Fruit fly (Drosophila melanogaster): ENCODE results near the gene Prx6a.
A peak's percentile ranks its signal among the peaks of the same experiment; 100 is the strongest.

Gene Prx6a

DNA sequence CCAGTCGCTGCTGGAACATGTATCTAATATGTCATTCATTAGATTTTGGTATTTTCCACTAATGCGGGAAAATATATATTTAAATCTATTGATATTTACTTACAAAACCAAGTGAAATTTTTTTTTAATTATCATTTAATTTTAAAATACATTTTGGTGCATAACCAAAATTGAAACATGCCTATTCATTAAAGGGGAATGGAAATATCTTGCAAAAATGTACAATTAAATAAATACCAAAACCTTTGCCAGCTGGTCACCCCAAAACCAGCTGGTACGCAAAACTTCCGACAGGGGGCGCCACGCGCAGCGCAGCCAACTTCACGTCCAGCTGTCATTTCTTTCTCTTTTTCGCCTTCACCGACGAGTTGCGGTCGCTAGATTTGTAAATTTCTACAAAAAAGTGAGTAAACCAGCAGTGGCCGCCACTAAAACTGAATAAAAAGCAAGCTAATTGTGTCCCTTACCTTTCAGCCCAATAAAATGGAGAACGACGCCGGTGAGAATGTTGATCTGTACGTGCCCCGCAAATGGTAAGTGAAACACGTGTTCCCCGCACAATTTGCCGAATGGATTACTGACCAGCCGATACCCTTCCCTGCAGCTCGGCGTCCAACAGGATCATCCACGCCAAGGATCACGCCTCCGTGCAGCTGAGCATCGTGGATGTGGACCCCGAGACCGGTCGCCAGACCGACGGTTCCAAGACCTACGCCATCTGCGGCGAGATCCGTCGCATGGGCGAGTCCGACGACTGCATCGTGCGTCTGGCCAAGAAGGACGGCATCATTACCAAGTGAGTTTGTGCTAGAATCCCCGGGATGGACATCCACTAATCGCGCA lies 22.0 kb downstream of the Prx6a start, which contains the start of the genes CG3104 and RpS21 (continued):
- TF ChIP-seq HLH106 (tag; optimal IDR thresholded peaks at IDR 0.05), result peak; percentile 82

DNA sequence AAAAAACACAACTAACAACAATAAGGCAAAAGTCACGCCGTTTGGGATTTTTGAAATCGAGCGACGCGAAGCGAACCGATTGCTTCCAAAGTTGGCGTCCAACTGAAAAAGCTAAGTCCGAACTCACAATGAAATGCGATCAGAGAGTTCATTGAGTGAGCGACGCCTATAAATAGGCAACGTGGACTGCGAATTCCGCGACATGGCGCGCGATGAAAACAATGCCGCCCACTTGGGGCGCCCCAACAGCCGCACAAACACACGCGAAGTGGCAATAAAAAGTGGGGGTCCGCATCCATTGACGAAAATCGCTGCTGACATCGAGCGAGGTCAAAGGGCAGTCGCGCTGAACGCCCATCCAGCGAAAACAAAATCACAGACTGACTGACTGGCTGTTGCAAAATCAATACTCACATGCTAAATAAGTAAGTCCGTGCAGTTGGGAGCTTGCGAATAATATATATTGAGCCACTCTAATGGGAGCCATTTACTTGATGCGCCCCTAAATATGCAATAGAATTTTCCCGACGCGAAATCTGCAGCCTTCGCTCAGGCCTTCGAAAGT lies 22.7 kb downstream of the Prx6a start:
- TF ChIP-seq Hr83 (GFP tag; optimal IDR thresholded peaks at IDR 0.05; ENCODE audit: poor library complexity, severe bottlenecking) (peak; percentile 8), Myc (optimal IDR thresholded peaks at IDR 0.05) (peak; percentile 74), N (GFP tag; optimal IDR thresholded peaks at IDR 0.05) (peak; percentile 50), sv (GFP tag; optimal IDR thresholded peaks at IDR 0.05) (no peak)

DNA sequence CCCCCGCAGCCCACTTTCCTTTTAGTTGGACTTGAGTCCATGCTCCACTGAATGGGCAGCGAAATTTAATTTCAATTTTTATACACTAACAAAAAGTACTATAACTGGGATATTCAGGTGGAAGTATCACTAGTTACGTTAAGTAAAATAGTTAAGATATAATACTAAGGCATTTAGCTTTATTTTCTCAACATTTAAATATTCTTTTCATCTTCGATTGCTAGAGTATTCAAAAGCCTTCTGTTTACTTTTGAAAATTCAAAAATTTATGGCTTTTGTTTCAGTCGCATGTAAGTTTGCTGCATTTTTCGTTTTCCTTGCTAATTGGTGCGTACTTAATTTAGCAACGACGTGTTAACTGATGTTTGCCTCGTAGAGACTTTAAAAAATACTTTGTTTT lies 26.4 kb downstream of the Prx6a start:
- TF ChIP-seq woc (GFP tag; optimal IDR thresholded peaks at IDR 0.05), result no peak
- no peak for TF ChIP-seq tai (GFP tag; optimal IDR thresholded peaks at IDR 0.05)
- no peak for TF ChIP-seq h (GFP tag; optimal IDR thresholded peaks at IDR 0.05)
- no peak for TF ChIP-seq OdsH (GFP tag; optimal IDR thresholded peaks at IDR 0.05)
- TF ChIP-seq br (GFP tag; optimal IDR thresholded peaks at IDR 0.05), result no peak
- TF ChIP-seq Dif (GFP tag; optimal IDR thresholded peaks at IDR 0.05; ENCODE audit: partially characterized antibody), result no peak
- no peak for TF ChIP-seq Hnf4 (GFP tag; optimal IDR thresholded peaks at IDR 0.05)
- no peak for TF ChIP-seq GATAd (GFP tag; optimal IDR thresholded peaks at IDR 0.05)
- no peak for TF ChIP-seq Hr78 (GFP tag; optimal IDR thresholded peaks at IDR 0.05)

dm6 chr2L:2847112-2847682 lies 30.8 kb downstream of the Prx6a start, which contains the start of the genes CG3117 and CG2983:
Gene CG3117 (minus strand): TSS chr2L:2847212.
Gene CG2983 (plus strand): TSS chr2L:2847632.
- TF ChIP-seq Hr83 (GFP tag; optimal IDR thresholded peaks at IDR 0.05; ENCODE audit: poor library complexity, severe bottlenecking), result no peak
- TF ChIP-seq Rel (GFP tag; optimal IDR thresholded peaks at IDR 0.05), result no peak
- peak; percentile 81 for TF ChIP-seq Rel (tag; optimal IDR thresholded peaks at IDR 0.05)

DNA sequence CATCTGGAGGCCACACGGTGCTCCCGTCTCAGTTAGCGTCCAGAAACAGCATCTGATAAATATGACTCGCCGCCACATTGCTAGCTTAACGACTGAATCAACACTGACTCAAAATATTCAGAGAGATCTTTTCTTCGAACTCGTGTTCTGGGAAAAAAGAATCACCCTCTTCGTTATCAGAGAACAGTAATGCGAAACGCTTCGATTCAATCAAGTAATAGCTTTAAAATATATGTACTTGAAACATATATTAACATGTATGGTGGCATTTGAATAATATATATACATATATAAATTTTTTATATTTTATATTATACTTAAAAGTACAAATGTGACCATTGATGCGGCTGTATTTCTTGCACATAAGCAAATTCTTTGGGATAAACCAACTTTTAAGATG lies 32.4 kb downstream of the Prx6a start, which contains the start of gene CG18557:
Gene CG18557, minus strand, starts transcription at position 101 of the 400 bp plus-strand sequence.
- TF ChIP-seq Rel (GFP tag; optimal IDR thresholded peaks at IDR 0.05), result no peak
- peak; percentile 31 for TF ChIP-seq Rel (tag; optimal IDR thresholded peaks at IDR 0.05)
- TF ChIP-seq dsf (GFP tag; optimal IDR thresholded peaks at IDR 0.05; ENCODE audit: borderline replicate concordance), result no peak
- peak; percentile 1 for TF ChIP-seq fru (GFP tag; optimal IDR thresholded peaks at IDR 0.05)
- no peak for TF ChIP-seq Mio (GFP tag; optimal IDR thresholded peaks at IDR 0.05)

DNA sequence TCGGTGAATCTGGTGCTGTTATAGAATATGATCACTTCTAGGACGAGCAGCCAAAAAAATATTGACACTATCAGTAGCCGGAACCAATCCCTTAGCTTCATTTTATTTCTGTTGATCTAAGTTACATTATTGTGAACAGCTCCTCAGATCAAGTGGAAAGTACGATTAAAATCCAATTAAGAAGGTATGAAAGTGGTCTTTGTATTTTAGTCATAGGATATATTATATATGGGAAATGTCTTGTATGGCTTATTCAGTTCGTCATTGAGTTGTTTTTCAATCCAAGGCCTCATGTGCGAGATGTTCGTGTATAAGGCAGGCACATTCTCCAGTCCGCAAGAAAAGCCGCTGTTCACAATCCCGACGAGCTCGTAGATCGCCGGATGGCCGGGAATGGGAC lies 33.6 kb downstream of the Prx6a start, which contains the start of gene CG18558:
Gene CG18558, minus strand, starts transcription at position 101 of the 400 bp plus-strand sequence.
- TF ChIP-seq brk (GFP tag; optimal IDR thresholded peaks at IDR 0.05) (no peak), dmrt93B (GFP tag; optimal IDR thresholded peaks at IDR 0.05) (no peak), CG32264 (GFP tag; optimal IDR thresholded peaks at IDR 0.05) (no peak), sv (GFP tag; optimal IDR thresholded peaks at IDR 0.05) (no peak), br (GFP tag; optimal IDR thresholded peaks at IDR 0.05) (no peak), ey (GFP tag; optimal IDR thresholded peaks at IDR 0.05) (no peak), Dif (GFP tag; optimal IDR thresholded peaks at IDR 0.05; ENCODE audit: partially characterized antibody) (no peak), h (GFP tag; optimal IDR thresholded peaks at IDR 0.05) (no peak), Myc (optimal IDR thresholded peaks at IDR 0.05) (no peak), Jra (GFP tag; optimal IDR thresholded peaks at IDR 0.05) (no peak), lola (GFP tag; optimal IDR thresholded peaks at IDR 0.05) (no peak), Sp1 (GFP tag; optimal IDR thresholded peaks at IDR 0.05) (no peak), psq (GFP tag; optimal IDR thresholded peaks at IDR 0.05) (no peak), Hr83 (GFP tag; optimal IDR thresholded peaks at IDR 0.05; ENCODE audit: poor library complexity, severe bottlenecking) (no peak), Vsx2 (GFP tag; optimal IDR thresholded peaks at IDR 0.05; ENCODE audit: partially characterized antibody) (no peak), foxo (GFP tag; optimal IDR thresholded peaks at IDR 0.05) (no peak), Rel (GFP tag; optimal IDR thresholded peaks at IDR 0.05) (no peak), Rel (tag; optimal IDR thresholded peaks at IDR 0.05) (no peak)

All from whole organism, wandering third instar larva.